2 worm cellular contexts compared by ENCODE assay signal in genomic region chrIII:13005161-13005560, ce11.
TF ChIP-seq lines count a peak whose summit lies in the region.

Gene snf-7, plus strand, starts transcription at chrIII:13005461.

TF ChIP-seq in whole organism, L4 larva, 104 proteins besides CTCF, POLR2A, EP300 and RAD21:
- TF ChIP-seq T20F7.1 (GFP tag; optimal IDR thresholded peaks at IDR 0.05; lab: Kevin White, UChicago) (no peak), vab-7 (GFP tag; IDR thresholded peaks at IDR 0.05; lab: Robert Waterston, UW) (no peak), ceh-28 (tag; optimal IDR thresholded peaks at IDR 0.05; lab: Kevin White, UChicago) (peak; percentile 36)

TF ChIP-seq in whole organism, midembryonic, 9 proteins besides CTCF, POLR2A, EP300 and RAD21:
- no peak for TF ChIP-seq cog-1 (tag; optimal IDR thresholded peaks at IDR 0.05; lab: Kevin White, UChicago)
- TF ChIP-seq T22C8.4 (GFP tag; IDR thresholded peaks at IDR 0.05; lab: Robert Waterston, UW), result 0 out of 2 replicates have a peak, but pooled peaks have one; percentile 51
